Fruit fly (Drosophila melanogaster): Measurements from ENCODE around the gene agt.

The agt gene

DNA sequence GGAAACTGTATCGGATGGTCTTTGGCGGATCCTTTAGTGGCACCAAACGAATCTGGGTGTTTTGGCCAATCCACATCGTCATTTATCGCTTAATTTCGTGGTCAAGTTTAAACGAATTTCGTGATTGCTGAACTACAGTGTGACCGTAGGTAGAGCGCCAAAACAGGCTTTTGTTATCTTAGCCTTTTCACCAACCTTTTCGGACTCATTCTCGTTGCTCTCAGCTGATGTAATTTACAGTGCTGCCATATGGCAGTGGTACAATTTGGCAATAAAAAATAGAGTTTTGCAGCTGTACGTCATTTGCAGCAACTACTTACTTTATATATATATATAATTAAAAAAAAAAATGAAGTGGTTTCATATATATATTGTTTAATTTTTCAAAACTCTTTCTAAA lies at the start of gene agt (continued):
- TF ChIP-seq Mrtf (GFP tag; IDR thresholded peaks at IDR 0.05) (no peak), gfzf (GFP tag; optimal IDR thresholded peaks at IDR 0.05) (peak; percentile 90), unc-4 (GFP tag; IDR thresholded peaks at IDR 0.05; ENCODE audit: partially characterized antibody) (0 out of 2 replicates have a peak, but pooled peaks have one; percentile 15), vvl (GFP tag; IDR thresholded peaks at IDR 0.05) (0 out of 2 replicates have a peak, but pooled peaks have one; percentile 25), so (GFP tag; IDR thresholded peaks at IDR 0.05) (no peak), CG17186 (GFP tag; optimal IDR thresholded peaks at IDR 0.05) (peak; percentile 2), Med (GFP tag) (peak; percentile 46), CG10979 (tag; optimal IDR thresholded peaks at IDR 0.05) (peak; percentile 14), CG12391 (tag; optimal IDR thresholded peaks at IDR 0.05) (peak; percentile 40), ato (GFP tag; IDR thresholded peaks at IDR 0.05; ENCODE audit: partially characterized antibody) (no peak), sug (tag; optimal IDR thresholded peaks at IDR 0.05) (peak; percentile 27), CG8924 (tag; optimal IDR thresholded peaks at IDR 0.05) (peak; percentile 3), CG18011 (GFP tag; optimal IDR thresholded peaks at IDR 0.05) (peak; percentile 26), pzg (GFP tag; optimal IDR thresholded peaks at IDR 0.05) (peak; percentile 85), btn (GFP tag; optimal IDR thresholded peaks at IDR 0.05) (no peak), Myb (GFP tag; optimal IDR thresholded peaks at IDR 0.05) (peak; percentile 50), Pdp1 (GFP tag; optimal IDR thresholded peaks at IDR 0.05) (peak in 1 of 2 experiments; percentile 82), prd (optimal IDR thresholded peaks at IDR 0.05) (no peak), prd (GFP tag; IDR thresholded peaks at IDR 0.05) (0 out of 3 replicates have a peak, but pooled peaks have one; percentile 6), Max (GFP tag; optimal IDR thresholded peaks at IDR 0.05) (peak; percentile 11), CG15514 (GFP tag; optimal IDR thresholded peaks at IDR 0.05) (peak; percentile 73), CG1233 (GFP tag; optimal IDR thresholded peaks at IDR 0.05) (no peak), CG2712 (tag; optimal IDR thresholded peaks at IDR 0.05) (peak; percentile 50), CG7987 (GFP tag; optimal IDR thresholded peaks at IDR 0.05) (no peak), CG10267 (tag; optimal IDR thresholded peaks at IDR 0.05) (peak; percentile 37), CG2116 (GFP tag; optimal IDR thresholded peaks at IDR 0.05) (peak; percentile 54), Bgb (GFP tag; IDR thresholded peaks at IDR 0.05; ENCODE audit: partially characterized antibody) (peak; percentile 37; the same call in 1 of the 2 replicates), Rfx (GFP tag; IDR thresholded peaks at IDR 0.05) (0 out of 2 replicates have a peak, but pooled peaks have one; percentile 8), cwo (GFP tag; optimal IDR thresholded peaks at IDR 0.05) (no peak), amos (GFP tag; IDR thresholded peaks at IDR 0.05; ENCODE audit: partially characterized antibody) (peak; percentile 41; the same call in 1 of the 2 replicates), ham (GFP tag; IDR thresholded peaks at IDR 0.05) (no peak), CG17912 (GFP tag; optimal IDR thresholded peaks at IDR 0.05) (peak; percentile 5), Dfd (GFP tag; optimal IDR thresholded peaks at IDR 0.05) (no peak), ERR (GFP tag; optimal IDR thresholded peaks at IDR 0.05) (no peak), HLH54F (GFP tag; optimal IDR thresholded peaks at IDR 0.05) (no peak), bcd (GFP tag; optimal IDR thresholded peaks at IDR 0.05) (no peak), Sin3A (optimal IDR thresholded peaks at IDR 0.05) (peak; percentile 4), CG11504 (tag; optimal IDR thresholded peaks at IDR 0.05) (peak; percentile 39), CG4424 (GFP tag; optimal IDR thresholded peaks at IDR 0.05) (no peak), Mes4 (GFP tag; optimal IDR thresholded peaks at IDR 0.05) (no peak), BEAF-32 (GFP tag; optimal IDR thresholded peaks at IDR 0.05) (peak; percentile 51), CG31441 (GFP tag; IDR thresholded peaks at IDR 0.05) (0 out of 2 replicates have a peak, but pooled peaks have one; percentile 17), CG1603 (tag; optimal IDR thresholded peaks at IDR 0.05) (peak; percentile 76), Dp (GFP tag; optimal IDR thresholded peaks at IDR 0.05) (peak; percentile 81), CG7357 (GFP tag; IDR thresholded peaks at IDR 0.05) (no peak), CG8281 (tag; optimal IDR thresholded peaks at IDR 0.05) (no peak), CG10654 (GFP tag; optimal IDR thresholded peaks at IDR 0.05) (no peak), CG13287 (GFP tag; IDR thresholded peaks at IDR 0.05; ENCODE audit: partially characterized antibody) (peak; percentile 68), rib (GFP tag; IDR thresholded peaks at IDR 0.05) (no peak), E2f2 (GFP tag; IDR thresholded peaks at IDR 0.05) (peak; percentile 85)

Measured in whole organism, embryonic.